Fruit fly (Drosophila melanogaster): Measurements from ENCODE around the gene Ostgamma.

DNA sequence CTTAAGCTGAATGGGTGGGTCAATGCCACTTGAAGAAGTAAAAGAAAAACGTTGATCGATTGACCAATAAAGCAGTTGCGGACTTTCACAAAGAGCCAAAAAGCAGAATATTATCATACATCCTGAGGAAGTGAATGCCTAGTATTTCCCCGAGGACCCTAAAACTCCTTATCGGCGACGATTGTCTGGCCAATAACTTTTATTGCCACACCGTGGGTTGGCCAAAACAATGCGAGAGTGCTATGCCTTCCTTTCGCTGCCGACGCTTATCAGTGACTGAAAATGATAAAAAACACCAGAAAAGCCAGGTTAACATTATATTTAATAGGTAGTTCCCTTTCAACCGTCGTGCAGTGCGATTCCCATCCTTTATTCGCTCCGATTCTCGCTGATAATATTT, 43.9 kb upstream of the Ostgamma start, which contains the start of gene Mur29B:
- no peak for TF ChIP-seq Blimp-1 (GFP tag; optimal IDR thresholded peaks at IDR 0.05)
- peak; percentile 50 for TF ChIP-seq vri (GFP tag; optimal IDR thresholded peaks at IDR 0.05)
- no peak for TF ChIP-seq Hr38 (GFP tag; optimal IDR thresholded peaks at IDR 0.05)
- TF ChIP-seq CG8632 (GFP tag; optimal IDR thresholded peaks at IDR 0.05), result no peak

Measured in whole organism, prepupa.